Fruit fly (Drosophila melanogaster) whole organism, embryonic: ENCODE measurements around the gene MED14.

Experiments used
- Adf1 ChIP-seq: fragments of 200-800 bp; sonication (Bioruptor generic); IDR thresholded peaks from 2 replicates; pipeline ENCODE4 v1.3.6; 2022; ENCODE audit warnings: missing biosample characterization, missing genetic modification characterization
- Aef1 ChIP-seq: fragments of 200-800 bp; sonication (Bioruptor generic); IDR thresholded peaks from 3 replicates; pipeline ENCODE4 v1.3.6; 2022; ENCODE audit warnings: missing biosample characterization, missing genetic modification characterization
- Atf6 ChIP-seq: fragments of 200-800 bp; sonication (Bioruptor generic); IDR thresholded peaks from 2 replicates; pipeline ENCODE4 v1.3.6; 2022; ENCODE audit warnings: missing biosample characterization, missing genetic modification characterization
- B-H1 ChIP-seq: fragments of 200-800 bp; sonication (Bioruptor generic); IDR thresholded peaks from 3 replicates; pipeline ENCODE4 v1.3.6; 2022; ENCODE audit warnings: missing biosample characterization, missing genetic modification characterization
- CG13624 ChIP-seq: fragments of 200-800 bp; sonication (Bioruptor generic); optimal IDR thresholded peaks from 2 replicates; lab custom pipeline; 2016; ENCODE audit warnings: missing biosample characterization, missing genetic modification characterization
- CG14050 ChIP-seq: fragments of 200-800 bp; sonication (Bioruptor generic); IDR thresholded peaks from 3 replicates; pipeline ENCODE4 v1.3.6; 2022; ENCODE audit warnings: missing biosample characterization, missing genetic modification characterization
- CG14441 ChIP-seq: fragments of 200-800 bp; sonication (Bioruptor generic); IDR thresholded peaks from 2 replicates; pipeline ENCODE4 v1.3.6; 2022; ENCODE audit warnings: missing biosample characterization, missing genetic modification characterization
- CG16815 ChIP-seq: fragments of 200-800 bp; sonication (Bioruptor generic); optimal IDR thresholded peaks from 3 replicates; lab custom pipeline; 2017; ENCODE audit warnings: missing biosample characterization, mild to moderate bottlenecking, missing genetic modification characterization
- CG2199 ChIP-seq: fragments of 200-800 bp; sonication (Bioruptor generic); IDR thresholded peaks from 3 replicates; pipeline ENCODE4 v1.3.6; 2022; ENCODE audit warnings: missing biosample characterization, missing genetic modification characterization
- CG30020 ChIP-seq: fragments of 200-800 bp; optimal IDR thresholded peaks from 2 replicates; lab custom pipeline; 2019; ENCODE audit warnings: missing biosample characterization, mild to moderate bottlenecking, missing genetic modification characterization, moderate library complexity
- CG31224 ChIP-seq: fragments of 200-800 bp; sonication (Bioruptor generic); IDR thresholded peaks from 2 replicates; pipeline ENCODE4 v1.3.6; 2022; ENCODE audit warnings: missing biosample characterization, missing genetic modification characterization
- CG31365 ChIP-seq: fragments of 200-800 bp; sonication (Bioruptor generic); optimal IDR thresholded peaks from 2 replicates; lab custom pipeline; 2018; ENCODE audit warnings: missing biosample characterization, mild to moderate bottlenecking, missing genetic modification characterization
- CG32772 ChIP-seq: fragments of 200-800 bp; sonication (Bioruptor generic); IDR thresholded peaks from 2 replicates; pipeline ENCODE4 v1.3.6; 2022; ENCODE audit warnings: missing biosample characterization, missing genetic modification characterization
- CG34376 ChIP-seq: fragments of 200-800 bp; sonication (Bioruptor generic); optimal IDR thresholded peaks from 2 replicates; lab custom pipeline; 2018; ENCODE audit warnings: missing biosample characterization, mild to moderate bottlenecking, missing genetic modification characterization
- CG3995 ChIP-seq: fragments of 200-800 bp; sonication (Bioruptor generic); optimal IDR thresholded peaks from 3 replicates; lab custom pipeline; 2016; ENCODE audit warnings: missing biosample characterization, missing genetic modification characterization
- CG4282 ChIP-seq: fragments of 200-800 bp; sonication (Bioruptor generic); optimal IDR thresholded peaks from 2 replicates; lab custom pipeline; 2016; ENCODE audit warnings: missing biosample characterization, missing genetic modification characterization
- CG4820 ChIP-seq: fragments of 200-800 bp; sonication (Bioruptor generic); optimal IDR thresholded peaks from 3 replicates; lab custom pipeline; 2016; ENCODE audit warnings: missing biosample characterization, missing genetic modification characterization
- CG5245 ChIP-seq: fragments of 200-800 bp; sonication (Bioruptor generic); optimal IDR thresholded peaks from 3 replicates; lab custom pipeline; 2016; ENCODE audit warnings: missing biosample characterization, missing genetic modification characterization
- CG5953 ChIP-seq: fragments of 200-800 bp; sonication (Bioruptor generic); IDR thresholded peaks from 2 replicates; pipeline ENCODE4 v1.3.6; 2022; ENCODE audit warnings: missing biosample characterization, missing genetic modification characterization
- CG6254 ChIP-seq: fragments of 200-800 bp; sonication (Bioruptor generic); optimal IDR thresholded peaks from 3 replicates; lab custom pipeline; 2017; ENCODE audit warnings: mild to moderate bottlenecking, missing biosample characterization, missing genetic modification reagents, missing genetic modification characterization
- CG7372 ChIP-seq: fragments of 200-800 bp; sonication (Bioruptor generic); IDR thresholded peaks from 2 replicates; pipeline ENCODE4 v1.3.6; 2022; ENCODE audit warnings: missing biosample characterization, missing genetic modification characterization
- CG8089 ChIP-seq: fragments of 200-800 bp; sonication (Bioruptor generic); optimal IDR thresholded peaks from 3 replicates; lab custom pipeline; 2016; ENCODE audit warnings: missing biosample characterization, missing genetic modification characterization
- CG8290 ChIP-seq, 3 experiments: fragments of 200-800 bp; sonication (Bioruptor generic); optimal IDR thresholded peaks; 2 replicates each; lab custom pipeline; 2016 to 2019; ENCODE audit warnings: missing biosample characterization in 3 of 3, missing genetic modification characterization in 3 of 3, mild to moderate bottlenecking in 2 of 3, moderate library complexity in 1 of 3
- CG8359 ChIP-seq: fragments of 200-800 bp; sonication (Bioruptor generic); optimal IDR thresholded peaks from 2 replicates; lab custom pipeline; 2017; ENCODE audit warnings: missing biosample characterization, mild to moderate bottlenecking, missing genetic modification characterization, borderline replicate concordance
- E2f1 ChIP-seq: fragments of 200-800 bp; sonication (Bioruptor generic); IDR thresholded peaks from 2 replicates; pipeline ENCODE4 v1.3.6; 2022; ENCODE audit warnings: missing biosample characterization, missing genetic modification characterization
- HLH4C ChIP-seq: fragments of 200-800 bp; sonication (Bioruptor generic); IDR thresholded peaks from 3 replicates; pipeline ENCODE4 v1.3.6; 2022; ENCODE audit warnings: missing biosample characterization, missing genetic modification characterization; ENCODE audit not compliant: partially characterized antibody
- HmgD ChIP-seq: fragments of 200-800 bp; sonication (Bioruptor generic); optimal IDR thresholded peaks from 3 replicates; lab custom pipeline; 2016; ENCODE audit warnings: missing biosample characterization, missing genetic modification characterization
- Hmr ChIP-seq: fragments of 200-800 bp; sonication (Bioruptor generic); optimal IDR thresholded peaks from 3 replicates; lab custom pipeline; 2017; ENCODE audit warnings: mild to moderate bottlenecking, missing biosample characterization, missing genetic modification reagents, missing genetic modification characterization
- Hr3 ChIP-seq: fragments of 200-800 bp; sonication (Bioruptor generic); optimal IDR thresholded peaks from 3 replicates; lab custom pipeline; 2016; ENCODE audit warnings: missing biosample characterization, missing genetic modification characterization
- MBD-R2 ChIP-seq: fragments of 200-800 bp; sonication (Bioruptor generic); IDR thresholded peaks from 2 replicates; pipeline ENCODE4 v1.3.6; 2022; ENCODE audit warnings: missing biosample characterization, missing genetic modification characterization
- Max ChIP-seq: fragments of 200-800 bp; sonication (Bioruptor generic); optimal IDR thresholded peaks from 2 replicates; lab custom pipeline; 2016; ENCODE audit warnings: missing biosample characterization, mild to moderate bottlenecking, missing genetic modification characterization
- Med ChIP-seq: fragments of 200-800 bp; sonication (Bioruptor generic); peaks from one replicate; lab custom pipeline; 2016; ENCODE audit warnings: missing biosample characterization, missing genetic modification characterization, mild to moderate bottlenecking, inconsistent platforms, moderate library complexity
- Sox100B ChIP-seq: fragments of 200-800 bp; sonication (Bioruptor generic); optimal IDR thresholded peaks from 3 replicates; lab custom pipeline; 2018; ENCODE audit warnings: missing biosample characterization, mild to moderate bottlenecking, missing genetic modification characterization
- TFAM ChIP-seq: fragments of 200-800 bp; sonication (Bioruptor generic); optimal IDR thresholded peaks from 2 replicates; lab custom pipeline; 2017; ENCODE audit warnings: missing biosample characterization, missing genetic modification characterization, inconsistent platforms
- cg ChIP-seq: fragments of 200-800 bp; sonication (Bioruptor generic); optimal IDR thresholded peaks from 3 replicates; lab custom pipeline; 2019; ENCODE audit warnings: missing biosample characterization, mild to moderate bottlenecking, missing genetic modification characterization, moderate library complexity
- ci ChIP-seq: fragments of 200-800 bp; sonication (Bioruptor generic); IDR thresholded peaks from 3 replicates; pipeline ENCODE4 v1.3.6; 2022; ENCODE audit warnings: missing biosample characterization, missing genetic modification characterization
- eve ChIP-seq, 2 experiments: fragments of >200 bp; optimal IDR thresholded peaks; 2 replicates each; lab custom pipeline; 2017; ENCODE audit warnings: missing biosample characterization in 2 of 2, missing genetic modification characterization in 2 of 2
- exex ChIP-seq: fragments of 200-800 bp; sonication (Bioruptor generic); optimal IDR thresholded peaks from 4 replicates; lab custom pipeline; 2018; ENCODE audit warnings: missing biosample characterization, mild to moderate bottlenecking, missing genetic modification characterization, moderate library complexity
- gcm ChIP-seq: fragments of 200-800 bp; sonication (Bioruptor generic); optimal IDR thresholded peaks from 2 replicates; lab custom pipeline; 2019; ENCODE audit warnings: missing biosample characterization, mild to moderate bottlenecking, missing genetic modification characterization, moderate library complexity
- kah ChIP-seq: fragments of 200-800 bp; sonication (Bioruptor generic); optimal IDR thresholded peaks from 2 replicates; lab custom pipeline; 2018; ENCODE audit warnings: missing biosample characterization, mild to moderate bottlenecking, missing genetic modification characterization
- ken ChIP-seq: fragments of 200-800 bp; sonication (Bioruptor generic); IDR thresholded peaks from 3 replicates; pipeline ENCODE4 v1.3.6; 2022; ENCODE audit warnings: missing biosample characterization, missing genetic modification characterization
- knrl ChIP-seq: fragments of 200-800 bp; sonication (Bioruptor generic); IDR thresholded peaks from 3 replicates; pipeline ENCODE4 v1.3.6; 2022; ENCODE audit warnings: missing biosample characterization, missing genetic modification characterization; ENCODE audit not compliant: partially characterized antibody
- otp ChIP-seq: fragments of 200-800 bp; sonication (Bioruptor generic); IDR thresholded peaks from 3 replicates; pipeline ENCODE4, ENCODE4 v1.3.6; 2022; ENCODE audit warnings: missing biosample characterization, missing genetic modification characterization
- pan ChIP-seq, 4 experiments: fragments of >200 bp in 3 of 4; fragments of 200-800 bp in 1 of 4; sonication (Bioruptor generic) in 1 of 4; optimal IDR thresholded peaks in 3 of 4; IDR thresholded peaks in 1 of 4; 2 replicates each; pipeline versions ENCODE4 v1.3.6 to Lab custom; 2017 to 2022; ENCODE audit warnings: missing biosample characterization in 2 of 4, missing genetic modification characterization in 2 of 4, mixed read lengths in 1 of 4
- pfk ChIP-seq: fragments of 200-800 bp; sonication (Bioruptor generic); optimal IDR thresholded peaks from 2 replicates; lab custom pipeline; 2018; ENCODE audit warnings: missing biosample characterization, mild to moderate bottlenecking, missing genetic modification characterization, moderate library complexity
- pnt ChIP-seq: fragments of 200-800 bp; sonication (Bioruptor generic); optimal IDR thresholded peaks from 3 replicates; lab custom pipeline; 2016; ENCODE audit warnings: missing biosample characterization, missing genetic modification characterization
- sens ChIP-seq: fragments of 200-800 bp; sonication (Bioruptor generic); peaks from one replicate; lab custom pipeline; 2016; ENCODE audit warnings: missing biosample characterization, missing genetic modification characterization
- sisA ChIP-seq: fragments of 200-800 bp; sonication (Bioruptor generic); IDR thresholded peaks from 2 replicates; pipeline ENCODE4 v1.3.6; 2022; ENCODE audit warnings: missing biosample characterization, missing genetic modification characterization
- sr ChIP-seq: fragments of 200-800 bp; sonication (Bioruptor generic); IDR thresholded peaks from 3 replicates; pipeline ENCODE4 v1.3.6; 2022; ENCODE audit warnings: missing biosample characterization, missing genetic modification characterization
- stc ChIP-seq: fragments of 200-800 bp; sonication (Bioruptor generic); IDR thresholded peaks from 2 replicates; pipeline ENCODE4 v1.3.6; 2022; ENCODE audit warnings: missing biosample characterization, missing genetic modification characterization
- tio ChIP-seq: fragments of 200-800 bp; sonication (Bioruptor generic); optimal IDR thresholded peaks from 2 replicates; lab custom pipeline; 2017; ENCODE audit warnings: missing biosample characterization, missing genetic modification characterization, inconsistent platforms

The MED14 gene

dm6 chr3L:641436-641835, 48.4 kb downstream of the MED14 start (continued):
- TF ChIP-seq Adf1 (GFP tag; lab: Robert Waterston, UW) (peak; percentile 32; the same call in 1 of the 2 replicates), ci (peak; percentile 79), CG5953 (GFP tag; lab: Robert Waterston, UW) (0 out of 2 replicates have a peak, but pooled peaks have one; percentile 10), CG8290 (GFP tag; optimal IDR thresholded peaks at IDR 0.05; lab: Kevin White, UChicago) (no peak), CG8290 (tag; optimal IDR thresholded peaks at IDR 0.05; lab: Kevin White, UChicago) (peak in 1 of 2 experiments; percentile 13), pfk (GFP tag; lab: Kevin White, UChicago) (peak; percentile 95), sisA (no peak), exex (no peak), CG4282 (GFP tag; lab: Kevin White, UChicago) (no peak), eve (GFP tag; optimal IDR thresholded peaks at IDR 0.05; lab: Kevin White, UChicago) (no peak), stc (GFP tag; lab: Robert Waterston, UW) (0 out of 2 replicates have a peak, but pooled peaks have one; percentile 27), Aef1 (no peak), Atf6 (GFP tag; lab: Robert Waterston, UW) (0 out of 2 replicates have a peak, but pooled peaks have one; percentile 17), CG31224 (GFP tag; lab: Robert Waterston, UW) (no peak), kah (GFP tag; lab: Kevin White, UChicago) (peak; percentile 15), pan (optimal IDR thresholded peaks at IDR 0.05; lab: Kevin White, UChicago) (no peak), pan (GFP tag; optimal IDR thresholded peaks at IDR 0.05 in 1 of 2, IDR thresholded peaks at IDR 0.05 in 1 of 2) (no peak), cg (peak; percentile 58), Med (GFP tag; lab: Kevin White, UChicago) (peak; percentile 81), CG5245 (peak; percentile 20), otp (peak; percentile 34; the same call in 1 of the 3 replicates), gcm (peak; percentile 30), CG13624 (no peak), CG31365 (tag; lab: Kevin White, UChicago) (no peak), MBD-R2 (GFP tag; lab: Robert Waterston, UW) (no peak), HmgD (no peak), CG3995 (GFP tag; lab: Kevin White, UChicago) (no peak), Hmr (GFP tag; lab: Kevin White, UChicago) (no peak), CG8089 (GFP tag; lab: Kevin White, UChicago) (no peak), CG8359 (GFP tag; lab: Kevin White, UChicago) (no peak), Hr3 (GFP tag; lab: Kevin White, UChicago) (no peak), TFAM (GFP tag; lab: Kevin White, UChicago) (no peak), CG14441 (GFP tag; lab: Robert Waterston, UW) (no peak), CG16815 (GFP tag; lab: Kevin White, UChicago) (no peak), HLH4C (GFP tag; lab: Robert Waterston, UW) (no peak), ken (0 out of 3 replicates have a peak, but pooled peaks have one; percentile 19), Sox100B (GFP tag; lab: Kevin White, UChicago) (no peak), CG4820 (no peak), knrl (GFP tag; lab: Robert Waterston, UW) (0 out of 3 replicates have a peak, but pooled peaks have one; percentile 17), CG30020 (tag; lab: Kevin White, UChicago) (no peak), CG6254 (no peak), E2f1 (GFP tag; lab: Robert Waterston, UW) (peak; percentile 22; the same call in 1 of the 2 replicates), B-H1 (GFP tag; lab: Robert Waterston, UW) (no peak), sens (GFP tag; lab: Kevin White, UChicago) (peak; percentile 56), CG32772 (GFP tag; lab: Robert Waterston, UW) (peak; percentile 35; the same call in 1 of the 2 replicates), CG34376 (GFP tag; lab: Kevin White, UChicago) (no peak), CG7372 (GFP tag; lab: Robert Waterston, UW) (no peak), CG2199 (GFP tag; lab: Robert Waterston, UW) (no peak; the same call in 2 of the 3 replicates), pnt (no peak), tio (GFP tag; lab: Kevin White, UChicago) (no peak), CG14050 (GFP tag; lab: Robert Waterston, UW) (no peak), sr (GFP tag; lab: Robert Waterston, UW) (no peak), Max (GFP tag; lab: Kevin White, UChicago) (no peak)
